Worm (Caenorhabditis elegans) whole organism, late embryonic: ENCODE measurements around the gene rpl-22.

ENCODE experiments used
- C38D4.7 ChIP-seq: fragments of 200-800 bp; sonication (Bioruptor generic); optimal IDR thresholded peaks from 2 replicates; lab custom pipeline; 2018; ENCODE audit warnings: mild to moderate bottlenecking, missing genetic modification characterization, moderate library complexity, missing compliant biosample characterization
- F13H6.1 ChIP-seq: sonication (generic microtip); optimal IDR thresholded peaks from 2 replicates; lab custom pipeline; 2016; ENCODE audit warnings: missing genetic modification characterization, missing compliant biosample characterization
- K09A11.1 ChIP-seq: sonication (generic microtip); optimal IDR thresholded peaks from 2 replicates; lab custom pipeline; 2017; ENCODE audit warnings: antibody characterized with exemption, mild to moderate bottlenecking, missing genetic modification characterization, missing compliant biosample characterization; ENCODE audit not compliant: insufficient read depth
- T23F11.4 ChIP-seq: fragments of 200-800 bp; sonication (Bioruptor generic); optimal IDR thresholded peaks from 2 replicates; lab custom pipeline; 2018; ENCODE audit warnings: mild to moderate bottlenecking, missing genetic modification characterization, missing compliant biosample characterization
- ama-1 ChIP-seq: fragments of 150-350 bp; optimal IDR thresholded peaks from 2 replicates; lab custom pipeline; 2014
- ceh-14 ChIP-seq: sonication (generic microtip); optimal IDR thresholded peaks from 2 replicates; lab custom pipeline; 2016; ENCODE audit warnings: missing genotype, missing genetic modification characterization, missing compliant biosample characterization
- ceh-19 ChIP-seq: fragments of 200-800 bp; sonication (Bioruptor generic); optimal IDR thresholded peaks from 2 replicates; lab custom pipeline; 2018; ENCODE audit warnings: mild to moderate bottlenecking, missing genetic modification characterization, missing compliant biosample characterization
- ceh-2 ChIP-seq: sonication (generic microtip); optimal IDR thresholded peaks from 2 replicates; lab custom pipeline; 2016; ENCODE audit warnings: missing genotype, missing genetic modification characterization, missing compliant biosample characterization
- ceh-22 ChIP-seq: sonication (generic microtip); optimal IDR thresholded peaks from 2 replicates; lab custom pipeline; 2017; ENCODE audit warnings: missing biosample characterization, missing genetic modification characterization
- ceh-30 ChIP-seq: fragments of 150-350 bp; optimal IDR thresholded peaks from 2 replicates; lab custom pipeline; 2014; ENCODE audit warnings: missing biosample characterization, missing genetic modification characterization
- ceh-31 ChIP-seq: sonication (generic microtip); optimal IDR thresholded peaks from 2 replicates; lab custom pipeline; 2016; ENCODE audit warnings: missing genetic modification characterization, missing compliant biosample characterization
- ceh-48 ChIP-seq: sonication (generic microtip); optimal IDR thresholded peaks from 2 replicates; lab custom pipeline; 2016; ENCODE audit warnings: missing genetic modification characterization, inconsistent platforms, missing compliant biosample characterization
- ceh-9 ChIP-seq: sonication (generic microtip); optimal IDR thresholded peaks from 2 replicates; lab custom pipeline; 2016; ENCODE audit warnings: mild to moderate bottlenecking, missing genetic modification characterization, inconsistent platforms, missing compliant biosample characterization
- che-1 ChIP-seq: sonication (generic microtip); optimal IDR thresholded peaks from 2 replicates; lab custom pipeline; 2016; ENCODE audit warnings: mild to moderate bottlenecking, missing genetic modification characterization, missing compliant biosample characterization
- dmd-4 ChIP-seq: sonication (generic microtip); optimal IDR thresholded peaks from 2 replicates; lab custom pipeline; 2016; ENCODE audit warnings: borderline replicate concordance, missing genetic modification characterization, missing compliant biosample characterization
- dve-1 ChIP-seq: sonication (generic microtip); optimal IDR thresholded peaks from 2 replicates; lab custom pipeline; 2017; ENCODE audit warnings: antibody characterized with exemption, mild to moderate bottlenecking, missing genetic modification characterization, missing compliant biosample characterization
- elt-2 ChIP-seq: sonication (generic microtip); optimal IDR thresholded peaks from 2 replicates; lab custom pipeline; 2016; ENCODE audit warnings: missing genetic modification reagents, missing genetic modification characterization, missing compliant biosample characterization
- elt-4 ChIP-seq: sonication (generic microtip); optimal IDR thresholded peaks from 2 replicates; lab custom pipeline; 2016; ENCODE audit warnings: missing genetic modification characterization, missing compliant biosample characterization
- ets-4 ChIP-seq: sonication (generic microtip); optimal IDR thresholded peaks from 2 replicates; lab custom pipeline; 2016; ENCODE audit warnings: missing genetic modification characterization, missing compliant biosample characterization
- eyg-1 ChIP-seq: sonication (generic microtip); optimal IDR thresholded peaks from 2 replicates; lab custom pipeline; 2016; ENCODE audit warnings: missing genotype, missing genetic modification characterization, missing compliant biosample characterization
- fax-1 ChIP-seq: sonication (generic microtip); optimal IDR thresholded peaks from 2 replicates; lab custom pipeline; 2016; ENCODE audit warnings: missing genotype, missing genetic modification characterization, missing compliant biosample characterization
- fkh-10 ChIP-seq: fragments of 150-350 bp; optimal IDR thresholded peaks from 2 replicates; lab custom pipeline; 2014; ENCODE audit warnings: missing biosample characterization, missing genetic modification reagents, missing genetic modification characterization
- fkh-6 ChIP-seq: sonication (generic microtip); optimal IDR thresholded peaks from 2 replicates; lab custom pipeline; 2016; ENCODE audit warnings: missing genetic modification characterization, missing compliant biosample characterization
- gmeb-2 ChIP-seq: sonication (generic microtip); optimal IDR thresholded peaks from 2 replicates; lab custom pipeline; 2016; ENCODE audit warnings: missing genetic modification characterization, inconsistent platforms, missing compliant biosample characterization
- hlh-13 ChIP-seq: fragments of 200-800 bp; sonication (Bioruptor generic); optimal IDR thresholded peaks from 2 replicates; lab custom pipeline; 2018; ENCODE audit warnings: mild to moderate bottlenecking, missing genetic modification characterization, missing compliant biosample characterization
- hlh-30 ChIP-seq: sonication (generic microtip); optimal IDR thresholded peaks from 2 replicates; lab custom pipeline; 2017; ENCODE audit warnings: antibody characterized with exemption, missing genetic modification characterization, missing compliant biosample characterization; ENCODE audit not compliant: insufficient read depth
- hlh-6 ChIP-seq: sonication (generic microtip); optimal IDR thresholded peaks from 2 replicates; lab custom pipeline; 2016; ENCODE audit warnings: missing genotype, missing genetic modification characterization, missing compliant biosample characterization
- hlh-8 ChIP-seq: sonication (generic microtip); optimal IDR thresholded peaks from 2 replicates; lab custom pipeline; 2016; ENCODE audit warnings: missing genotype, missing genetic modification characterization, missing compliant biosample characterization
- lim-6 ChIP-seq: sonication (generic microtip); optimal IDR thresholded peaks from 2 replicates; lab custom pipeline; 2016; ENCODE audit warnings: missing genetic modification characterization, missing compliant biosample characterization
- madf-2 ChIP-seq: sonication (generic microtip); optimal IDR thresholded peaks from 2 replicates; lab custom pipeline; 2017; ENCODE audit warnings: missing genetic modification characterization, missing compliant biosample characterization
- nfya-1 ChIP-seq: sonication (generic microtip); optimal IDR thresholded peaks from 2 replicates; lab custom pipeline; 2017; ENCODE audit warnings: missing genetic modification characterization, mild to moderate bottlenecking, missing compliant biosample characterization, antibody characterized with exemption, moderate library complexity
- nhr-11 ChIP-seq: fragments of 150-350 bp; optimal IDR thresholded peaks from 2 replicates; lab custom pipeline; 2014; ENCODE audit warnings: missing biosample characterization, missing genetic modification characterization
- nhr-232 ChIP-seq: sonication (generic microtip); optimal IDR thresholded peaks from 2 replicates; lab custom pipeline; 2016; ENCODE audit warnings: missing genetic modification characterization, missing compliant biosample characterization
- npax-4 ChIP-seq: sonication (generic microtip); optimal IDR thresholded peaks from 2 replicates; lab custom pipeline; 2016; ENCODE audit warnings: missing genetic modification characterization, missing compliant biosample characterization
- odd-2 ChIP-seq: sonication (generic microtip); optimal IDR thresholded peaks from 2 replicates; lab custom pipeline; 2017; ENCODE audit warnings: antibody characterized with exemption, mild to moderate bottlenecking, missing genetic modification characterization, missing compliant biosample characterization
- pag-3 ChIP-seq: sonication (generic microtip); optimal IDR thresholded peaks from 2 replicates; lab custom pipeline; 2016; ENCODE audit warnings: missing compliant biosample characterization, missing genetic modification characterization, borderline replicate concordance
- pat-9 ChIP-seq: fragments of 200-800 bp; sonication (Bioruptor generic); optimal IDR thresholded peaks from 2 replicates; lab custom pipeline; 2018; ENCODE audit warnings: mild to moderate bottlenecking, missing genetic modification characterization, moderate library complexity, missing compliant biosample characterization
- pha-2 ChIP-seq: sonication (generic microtip); optimal IDR thresholded peaks from 2 replicates; lab custom pipeline; 2017; ENCODE audit warnings: mild to moderate bottlenecking, missing genetic modification characterization, missing compliant biosample characterization
- pha-4 ChIP-seq: fragments of 150-350 bp; optimal IDR thresholded peaks from 2 replicates; lab custom pipeline; 2018; ENCODE audit warnings: missing biosample characterization, missing genetic modification reagents, missing genetic modification characterization
- pqm-1 ChIP-seq: sonication (generic microtip); optimal IDR thresholded peaks from 2 replicates; lab custom pipeline; 2016; ENCODE audit warnings: missing genetic modification characterization, missing compliant biosample characterization
- ref-2 ChIP-seq: sonication (generic microtip); optimal IDR thresholded peaks from 2 replicates; lab custom pipeline; 2016; ENCODE audit warnings: missing genetic modification characterization, missing compliant biosample characterization
- sdc-2 ChIP-seq: sonication (generic microtip); optimal IDR thresholded peaks from 2 replicates; lab custom pipeline; 2016; ENCODE audit warnings: missing genotype, missing genetic modification characterization, missing compliant biosample characterization
- sox-2 ChIP-seq: fragments of 200-800 bp; sonication (Bioruptor generic); IDR thresholded peaks from 2 replicates; pipeline ENCODE4 v1.3.6; 2022; ENCODE audit warnings: missing genetic modification reagents, missing genetic modification characterization, missing compliant biosample characterization
- sox-4 ChIP-seq: sonication (generic microtip); optimal IDR thresholded peaks from 2 replicates; lab custom pipeline; 2017; ENCODE audit warnings: mild to moderate bottlenecking, missing genetic modification characterization, inconsistent platforms, missing compliant biosample characterization
- syd-9 ChIP-seq: sonication (generic microtip); optimal IDR thresholded peaks from 2 replicates; lab custom pipeline; 2016; ENCODE audit warnings: mild to moderate bottlenecking, missing genetic modification characterization, moderate library complexity, missing compliant biosample characterization
- tbx-2 ChIP-seq: sonication (generic microtip); optimal IDR thresholded peaks from 2 replicates; lab custom pipeline; 2016; ENCODE audit warnings: missing genetic modification characterization, missing compliant biosample characterization
- tbx-7 ChIP-seq: sonication (generic microtip); optimal IDR thresholded peaks from 2 replicates; lab custom pipeline; 2016; ENCODE audit warnings: missing genotype, missing genetic modification characterization, missing compliant biosample characterization
- ttx-3 ChIP-seq: sonication (generic microtip); optimal IDR thresholded peaks from 2 replicates; lab custom pipeline; 2016; ENCODE audit warnings: missing genetic modification reagents, missing genetic modification characterization, missing compliant biosample characterization
- unc-86 ChIP-seq: sonication (generic microtip); optimal IDR thresholded peaks from 2 replicates; lab custom pipeline; 2016; ENCODE audit warnings: missing genetic modification characterization, missing compliant biosample characterization
- ztf-16 ChIP-seq: sonication (generic microtip); optimal IDR thresholded peaks from 2 replicates; lab custom pipeline; 2017; ENCODE audit warnings: missing genetic modification characterization, missing compliant biosample characterization

rpl-22 gene

ce11 chrII:5103784-5104457 is 48.5 kb downstream of the rpl-22 start, which contains the start of the genes C04G6.11 and mpk-2:
Gene C04G6.11, minus strand, starts transcription at chrII:5103834.
Gene mpk-2, plus strand, starts transcription at chrII:5104118.
- TF ChIP-seq npax-4: no peak
- peak; percentile 70 for TF ChIP-seq elt-2 (tag; lab: Kevin White, UChicago)

DNA sequence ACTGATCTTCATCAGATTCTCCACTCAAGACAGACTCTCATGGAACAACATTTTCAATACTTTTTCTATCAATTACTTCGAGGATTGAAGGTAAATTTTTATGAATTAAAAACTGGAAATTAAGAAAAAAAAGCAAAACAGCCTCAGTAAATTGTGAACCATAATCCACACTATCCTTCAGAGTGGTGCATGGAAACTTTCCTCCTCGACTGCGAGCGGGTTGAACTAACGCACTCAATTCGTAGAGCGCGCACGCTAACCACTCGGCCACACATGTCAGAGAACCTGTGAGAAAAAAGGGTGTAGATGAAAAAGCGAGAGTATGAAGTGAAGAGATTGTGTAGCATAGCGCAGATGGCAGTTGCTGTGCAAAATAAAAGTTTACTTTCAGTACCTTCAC is 49.6 kb downstream of the rpl-22 start:
- TF ChIP-seq nhr-11 (tag; lab: Kevin White, UChicago): no peak
- peak; percentile 91 for TF ChIP-seq ceh-9 (tag; lab: Kevin White, UChicago)
- no peak for TF ChIP-seq pha-4
- peak; percentile 28 for TF ChIP-seq ceh-22 (tag; lab: Kevin White, UChicago)
- TF ChIP-seq sox-2 (GFP tag; lab: Robert Waterston, UW): peak; percentile 97
- peak; percentile 89 for TF ChIP-seq ceh-48
- peak; percentile 96 for TF ChIP-seq syd-9
- TF ChIP-seq ceh-19 (GFP tag; lab: Kevin White, UChicago): peak; percentile 97
- peak; percentile 95 for TF ChIP-seq hlh-8 (tag; lab: Kevin White, UChicago)
- TF ChIP-seq hlh-6: peak; percentile 98
- TF ChIP-seq F13H6.1 (tag; lab: Kevin White, UChicago): peak; percentile 92
- TF ChIP-seq madf-2 (tag; lab: Kevin White, UChicago): peak; percentile 96
- TF ChIP-seq dve-1 (tag; lab: Kevin White, UChicago): peak; percentile 93
- peak; percentile 93 for TF ChIP-seq ref-2 (tag; lab: Kevin White, UChicago)
- peak; percentile 98 for TF ChIP-seq gmeb-2 (tag; lab: Kevin White, UChicago)
- peak; percentile 90 for TF ChIP-seq sdc-2 (tag; lab: Kevin White, UChicago)
- TF ChIP-seq pag-3: peak; percentile 68
- peak; percentile 98 for TF ChIP-seq pat-9
- peak; percentile 81 for TF ChIP-seq ceh-31 (tag; lab: Kevin White, UChicago)
- peak; percentile 93 for TF ChIP-seq elt-4 (tag; lab: Kevin White, UChicago)
- peak; percentile 98 for TF ChIP-seq sox-4 (tag; lab: Kevin White, UChicago)
- TF ChIP-seq ama-1 (lab: Kevin White, UChicago): no peak
- peak; percentile 94 for TF ChIP-seq lim-6 (tag; lab: Kevin White, UChicago)
- TF ChIP-seq nhr-232 (tag; lab: Kevin White, UChicago): peak; percentile 97
- TF ChIP-seq ceh-14 (tag; lab: Kevin White, UChicago): peak; percentile 94
- peak; percentile 88 for TF ChIP-seq nfya-1 (tag; lab: Kevin White, UChicago)
- TF ChIP-seq tbx-2: peak; percentile 92
- TF ChIP-seq C38D4.7 (GFP tag; lab: Kevin White, UChicago): peak; percentile 96
- TF ChIP-seq hlh-30: peak; percentile 75
- TF ChIP-seq ceh-2: peak; percentile 86
- peak; percentile 74 for TF ChIP-seq ceh-30 (tag; lab: Kevin White, UChicago)
- peak; percentile 75 for TF ChIP-seq tbx-7 (tag; lab: Kevin White, UChicago)
- peak; percentile 51 for TF ChIP-seq ets-4 (tag; lab: Kevin White, UChicago)
- peak; percentile 79 for TF ChIP-seq fkh-10 (GFP tag; lab: Kevin White, UChicago)
- TF ChIP-seq unc-86 (tag; lab: Kevin White, UChicago): peak; percentile 92
- TF ChIP-seq che-1 (tag; lab: Kevin White, UChicago): peak; percentile 96
- peak; percentile 96 for TF ChIP-seq ztf-16 (tag; lab: Kevin White, UChicago)
- peak; percentile 93 for TF ChIP-seq pha-2 (tag; lab: Kevin White, UChicago)
- TF ChIP-seq npax-4: peak; percentile 92
- peak; percentile 93 for TF ChIP-seq pqm-1 (tag; lab: Kevin White, UChicago)
- TF ChIP-seq odd-2 (tag; lab: Kevin White, UChicago): peak; percentile 72
- TF ChIP-seq eyg-1 (tag; lab: Kevin White, UChicago): peak; percentile 88
- TF ChIP-seq fax-1 (tag; lab: Kevin White, UChicago): peak; percentile 95
- TF ChIP-seq T23F11.4: peak; percentile 98
- TF ChIP-seq fkh-6: peak; percentile 95
- peak; percentile 95 for TF ChIP-seq hlh-13 (GFP tag; lab: Kevin White, UChicago)
- peak; percentile 96 for TF ChIP-seq dmd-4 (tag; lab: Kevin White, UChicago)
- TF ChIP-seq ttx-3 (tag; lab: Kevin White, UChicago): peak; percentile 94
- TF ChIP-seq K09A11.1 (tag; lab: Kevin White, UChicago): peak; percentile 90
